Fruit fly (Drosophila melanogaster) whole organism, embryonic: ENCODE results near the gene CG31551.

ENCODE experiments used
- B-H1 ChIP-seq: fragments of 200-800 bp; sonication (Bioruptor generic); IDR thresholded peaks from 3 replicates; pipeline ENCODE4 v1.3.6; 2022; ENCODE audit warnings: missing biosample characterization, missing genetic modification characterization
- CG10654 ChIP-seq: fragments of 200-800 bp; sonication (Bioruptor generic); optimal IDR thresholded peaks from 2 replicates; lab custom pipeline; 2016; ENCODE audit warnings: missing biosample characterization, missing genetic modification characterization
- CG11723 ChIP-seq: fragments of 200-800 bp; sonication (Bioruptor generic); optimal IDR thresholded peaks from 2 replicates; lab custom pipeline; 2017; ENCODE audit warnings: missing biosample characterization, mild to moderate bottlenecking, missing genetic modification characterization
- CG12219 ChIP-seq: fragments of 200-800 bp; sonication (Bioruptor generic); optimal IDR thresholded peaks from 3 replicates; lab custom pipeline; 2018; ENCODE audit warnings: missing biosample characterization, mild to moderate bottlenecking, missing genetic modification characterization
- CG12769 ChIP-seq: fragments of 200-800 bp; sonication (Bioruptor generic); optimal IDR thresholded peaks from 2 replicates; lab custom pipeline; 2019; ENCODE audit warnings: missing biosample characterization, mild to moderate bottlenecking, missing genetic modification characterization, moderate library complexity
- CG1529 ChIP-seq: fragments of 200-800 bp; sonication (Bioruptor generic); optimal IDR thresholded peaks from 3 replicates; lab custom pipeline; 2018; ENCODE audit warnings: missing biosample characterization, missing genetic modification characterization
- CG1647 ChIP-seq: fragments of 200-800 bp; sonication (Bioruptor generic); optimal IDR thresholded peaks from 3 replicates; lab custom pipeline; 2016; ENCODE audit warnings: missing biosample characterization, missing genetic modification characterization
- CG1792 ChIP-seq: fragments of 200-800 bp; sonication (Bioruptor generic); optimal IDR thresholded peaks from 2 replicates; lab custom pipeline; 2016; ENCODE audit warnings: missing biosample characterization, missing genetic modification characterization
- CG31365 ChIP-seq: fragments of 200-800 bp; sonication (Bioruptor generic); optimal IDR thresholded peaks from 2 replicates; lab custom pipeline; 2018; ENCODE audit warnings: missing biosample characterization, mild to moderate bottlenecking, missing genetic modification characterization
- CG3281 ChIP-seq: fragments of 200-800 bp; sonication (Bioruptor generic); optimal IDR thresholded peaks from 3 replicates; lab custom pipeline; 2017; ENCODE audit warnings: missing biosample characterization, mild to moderate bottlenecking, missing genetic modification characterization
- CG3407 ChIP-seq: fragments of 200-800 bp; sonication (Bioruptor generic); optimal IDR thresholded peaks from 2 replicates; lab custom pipeline; 2018; ENCODE audit warnings: missing biosample characterization, mild to moderate bottlenecking, missing genetic modification characterization
- CG3847 ChIP-seq: fragments of 200-800 bp; sonication (Bioruptor generic); IDR thresholded peaks from 2 replicates; pipeline ENCODE4 v1.3.6; 2022; ENCODE audit warnings: missing biosample characterization, missing genetic modification characterization
- CG4404 ChIP-seq: fragments of 200-800 bp; sonication (Bioruptor generic); IDR thresholded peaks from 2 replicates; pipeline ENCODE4 v1.3.6; 2022; ENCODE audit warnings: missing biosample characterization, missing genetic modification characterization
- CG7963 ChIP-seq: fragments of 200-800 bp; sonication (Bioruptor generic); IDR thresholded peaks from 3 replicates; pipeline ENCODE4 v1.3.6; 2022; ENCODE audit warnings: missing biosample characterization, missing genetic modification characterization; ENCODE audit not compliant: partially characterized antibody
- D ChIP-seq, 2 experiments: fragments of 200-800 bp in 1 of 2; fragments of >200 bp in 1 of 2; sonication (Bioruptor generic) in 1 of 2; optimal IDR thresholded peaks; 2 replicates in 1 of 2; 3 replicates in 1 of 2; lab custom pipeline; 2017; ENCODE audit warnings: mild to moderate bottlenecking in 1 of 2, missing biosample characterization in 1 of 2, missing genetic modification characterization in 1 of 2, missing genetic modification reagents in 1 of 2
- Dbx ChIP-seq: fragments of 200-800 bp; sonication (Bioruptor generic); IDR thresholded peaks from 3 replicates; pipeline ENCODE4 v1.3.6; 2022; ENCODE audit warnings: missing biosample characterization, missing genetic modification characterization
- Ets65A ChIP-seq: fragments of 200-800 bp; sonication (Bioruptor generic); peaks from one replicate; lab custom pipeline; 2016; ENCODE audit warnings: missing biosample characterization, missing genetic modification characterization
- H15 ChIP-seq: fragments of 200-800 bp; sonication (Bioruptor generic); IDR thresholded peaks from 3 replicates; pipeline ENCODE4 v1.3.6; 2022; ENCODE audit warnings: missing biosample characterization, missing genetic modification characterization
- HmgZ ChIP-seq: fragments of 200-800 bp; sonication (Bioruptor generic); optimal IDR thresholded peaks from 2 replicates; lab custom pipeline; 2018; ENCODE audit warnings: missing biosample characterization, mild to moderate bottlenecking, missing genetic modification characterization
- Hr51 ChIP-seq, 2 experiments: fragments of 200-800 bp; sonication (Bioruptor generic); optimal IDR thresholded peaks; 2 replicates in 1 of 2; 3 replicates in 1 of 2; lab custom pipeline; 2016 to 2018; ENCODE audit warnings: missing biosample characterization in 2 of 2, missing genetic modification characterization in 2 of 2, mild to moderate bottlenecking in 1 of 2, moderate library complexity in 1 of 2
- Myb ChIP-seq: fragments of 200-800 bp; sonication (Bioruptor generic); optimal IDR thresholded peaks from 2 replicates; lab custom pipeline; 2016; ENCODE audit warnings: missing biosample characterization, missing genetic modification characterization
- NC2α ChIP-seq: fragments of 200-800 bp; sonication (Bioruptor generic); optimal IDR thresholded peaks from 2 replicates; lab custom pipeline; 2016; ENCODE audit warnings: missing biosample characterization, missing genetic modification characterization
- Nf-YC ChIP-seq: fragments of 200-800 bp; optimal IDR thresholded peaks from 3 replicates; lab custom pipeline; 2019; ENCODE audit warnings: missing biosample characterization, mild to moderate bottlenecking, missing genetic modification characterization, moderate library complexity
- Six4 ChIP-seq: fragments of 200-800 bp; sonication (Bioruptor generic); optimal IDR thresholded peaks from 2 replicates; lab custom pipeline; 2016; ENCODE audit warnings: missing biosample characterization, missing genetic modification characterization
- Sox100B ChIP-seq: fragments of 200-800 bp; sonication (Bioruptor generic); optimal IDR thresholded peaks from 3 replicates; lab custom pipeline; 2018; ENCODE audit warnings: missing biosample characterization, mild to moderate bottlenecking, missing genetic modification characterization
- ab ChIP-seq: fragments of 200-800 bp; sonication (Bioruptor generic); optimal IDR thresholded peaks from 2 replicates; lab custom pipeline; 2016; ENCODE audit warnings: missing biosample characterization, missing genetic modification characterization
- ash1 ChIP-seq: fragments of 200-800 bp; sonication (Bioruptor generic); optimal IDR thresholded peaks from 2 replicates; lab custom pipeline; 2018; ENCODE audit warnings: missing biosample characterization, mild to moderate bottlenecking, missing genetic modification characterization
- bsh ChIP-seq, 2 experiments: fragments of 200-800 bp; sonication (Bioruptor generic); optimal IDR thresholded peaks; 2 replicates each; lab custom pipeline; 2017 to 2018; ENCODE audit warnings: mild to moderate bottlenecking in 2 of 2, missing biosample characterization in 2 of 2, missing genetic modification characterization in 2 of 2, moderate library complexity in 1 of 2
- cad ChIP-seq: fragments of >200 bp; optimal IDR thresholded peaks from 2 replicates; lab custom pipeline; 2017; ENCODE audit warnings: missing biosample characterization, missing genetic modification characterization
- crol ChIP-seq: fragments of 200-800 bp; sonication (Bioruptor generic); IDR thresholded peaks from 2 replicates; pipeline ENCODE4 v1.3.6; 2022; ENCODE audit warnings: missing biosample characterization, missing genetic modification characterization
- dimm ChIP-seq: fragments of 200-800 bp; sonication (Bioruptor generic); IDR thresholded peaks from 2 replicates; pipeline ENCODE4 v1.3.6; 2022; ENCODE audit warnings: missing biosample characterization, missing genetic modification characterization
- dm ChIP-seq: fragments of 200-800 bp; sonication (Bioruptor generic); optimal IDR thresholded peaks from 3 replicates; lab custom pipeline; 2016; ENCODE audit warnings: missing biosample characterization, missing genetic modification characterization
- dysf ChIP-seq: fragments of 200-800 bp; sonication (Bioruptor generic); IDR thresholded peaks from 3 replicates; pipeline ENCODE4 v1.3.6; 2022; ENCODE audit warnings: missing biosample characterization, missing genetic modification characterization
- gcm ChIP-seq: fragments of 200-800 bp; sonication (Bioruptor generic); optimal IDR thresholded peaks from 2 replicates; lab custom pipeline; 2019; ENCODE audit warnings: missing biosample characterization, mild to moderate bottlenecking, missing genetic modification characterization, moderate library complexity
- gcm2 ChIP-seq: fragments of 200-800 bp; sonication (Bioruptor generic); optimal IDR thresholded peaks from 2 replicates; lab custom pipeline; 2016; ENCODE audit warnings: missing biosample characterization, missing genetic modification characterization
- gro ChIP-seq: fragments of 200-800 bp; sonication (Bioruptor generic); optimal IDR thresholded peaks from 2 replicates; lab custom pipeline; 2016; ENCODE audit warnings: missing biosample characterization, missing genetic modification characterization
- hkb ChIP-seq, 2 experiments: fragments of 200-800 bp in 1 of 2; fragments of >200 bp in 1 of 2; sonication (Bioruptor generic) in 1 of 2; IDR thresholded peaks in 1 of 2; optimal IDR thresholded peaks in 1 of 2; 2 replicates each; pipeline versions ENCODE4 v1.3.6 to Lab custom; 2017 to 2022; ENCODE audit warnings: missing biosample characterization in 1 of 2, missing genetic modification characterization in 1 of 2
- jumu ChIP-seq: fragments of 200-800 bp; sonication (Bioruptor generic); optimal IDR thresholded peaks from 3 replicates; lab custom pipeline; 2016; ENCODE audit warnings: missing biosample characterization, missing genetic modification characterization
- mam ChIP-seq: fragments of 200-800 bp; sonication (Bioruptor generic); optimal IDR thresholded peaks from 3 replicates; lab custom pipeline; 2016; ENCODE audit warnings: missing biosample characterization, missing genetic modification characterization
- nmo ChIP-seq: fragments of 200-800 bp; sonication (Bioruptor generic); optimal IDR thresholded peaks from 2 replicates; lab custom pipeline; 2018; ENCODE audit warnings: missing biosample characterization, mild to moderate bottlenecking, missing genetic modification characterization, moderate library complexity
- pum ChIP-seq: fragments of 200-800 bp; sonication (Bioruptor generic); optimal IDR thresholded peaks from 2 replicates; lab custom pipeline; 2016; ENCODE audit warnings: missing biosample characterization, missing genetic modification characterization
- seq ChIP-seq: fragments of 200-800 bp; sonication (Bioruptor generic); IDR thresholded peaks from 2 replicates; pipeline ENCODE4 v1.3.6; 2022; ENCODE audit warnings: missing biosample characterization, missing genetic modification characterization
- sima ChIP-seq: fragments of 200-800 bp; sonication (Bioruptor generic); optimal IDR thresholded peaks from 2 replicates; lab custom pipeline; 2016; ENCODE audit warnings: missing biosample characterization, missing genetic modification characterization
- sr ChIP-seq: fragments of 200-800 bp; sonication (Bioruptor generic); IDR thresholded peaks from 3 replicates; pipeline ENCODE4 v1.3.6; 2022; ENCODE audit warnings: missing biosample characterization, missing genetic modification characterization
- tgo ChIP-seq: fragments of 200-800 bp; sonication (Bioruptor generic); IDR thresholded peaks from 3 replicates; pipeline ENCODE4 v1.3.6; 2022; ENCODE audit warnings: missing biosample characterization, missing genetic modification characterization
- tll ChIP-seq, 2 experiments: fragments of 200-800 bp in 1 of 2; fragments of >200 bp in 1 of 2; sonication (Bioruptor generic) in 1 of 2; optimal IDR thresholded peaks; 2 replicates each; lab custom pipeline; 2017 to 2019; ENCODE audit warnings: missing biosample characterization in 2 of 2, missing genetic modification characterization in 2 of 2, mild to moderate bottlenecking in 1 of 2, moderate library complexity in 1 of 2
- twi ChIP-seq: fragments of 200-800 bp; optimal IDR thresholded peaks from 2 replicates; lab custom pipeline; 2019; ENCODE audit warnings: missing biosample characterization, mild to moderate bottlenecking, missing genetic modification characterization, moderate library complexity
- vvl ChIP-seq: fragments of 200-800 bp; sonication (Bioruptor generic); IDR thresholded peaks from 2 replicates; pipeline ENCODE4 v1.3.6; 2022; ENCODE audit warnings: missing biosample characterization, missing genetic modification characterization
- wek ChIP-seq: fragments of 200-800 bp; sonication (Bioruptor generic); optimal IDR thresholded peaks from 3 replicates; lab custom pipeline; 2018; ENCODE audit warnings: missing biosample characterization, mild to moderate bottlenecking, missing genetic modification characterization, moderate library complexity

CG31551 gene

dm6 chr3R:5620387-5620956 lies 7.2 kb upstream of the CG31551 start (continued):
- TF ChIP-seq CG12769 = peak; percentile 71
- TF ChIP-seq CG12219 = peak; percentile 61
- TF ChIP-seq gcm2 (GFP tag; lab: Kevin White, UChicago) = peak; percentile 64
- TF ChIP-seq dm (GFP tag; lab: Kevin White, UChicago) = peak; percentile 46
- no peak for TF ChIP-seq cad (GFP tag; lab: Kevin White, UChicago)
- TF ChIP-seq Hr51 (GFP tag; optimal IDR thresholded peaks at IDR 0.05; lab: Kevin White, UChicago) = peak in 1 of 2 experiments; percentile 70
- TF ChIP-seq crol (GFP tag; lab: Robert Waterston, UW) = peak; percentile 82
- TF ChIP-seq sr (GFP tag; lab: Robert Waterston, UW) = no peak
- no peak for TF ChIP-seq ash1 (GFP tag; lab: Kevin White, UChicago)
- TF ChIP-seq D (optimal IDR thresholded peaks at IDR 0.05; lab: Kevin White, UChicago) = no peak
- peak; percentile 71 for TF ChIP-seq D (GFP tag; optimal IDR thresholded peaks at IDR 0.05; lab: Kevin White, UChicago)
- TF ChIP-seq CG4404 (GFP tag; lab: Robert Waterston, UW) = peak; percentile 39; the same call in 1 of the 2 replicates
- peak; percentile 40 for TF ChIP-seq CG1792 (GFP tag; lab: Kevin White, UChicago)
- TF ChIP-seq Ets65A (GFP tag; lab: Kevin White, UChicago) = peak; percentile 97
- no peak for TF ChIP-seq CG7963 (GFP tag; lab: Robert Waterston, UW)
- no peak for TF ChIP-seq CG31365 (tag; lab: Kevin White, UChicago)
- TF ChIP-seq Dbx (GFP tag; lab: Robert Waterston, UW) = 0 out of 3 replicates have a peak, but pooled peaks have one; percentile 16
- TF ChIP-seq CG10654 (GFP tag; lab: Kevin White, UChicago) = peak; percentile 40
- peak in 1 of 2 experiments; percentile 65 for TF ChIP-seq bsh (GFP tag; optimal IDR thresholded peaks at IDR 0.05; lab: Kevin White, UChicago)
- TF ChIP-seq vvl (GFP tag; lab: Robert Waterston, UW) = peak; percentile 81
- TF ChIP-seq gcm (GFP tag; lab: Kevin White, UChicago) = peak; percentile 38
- peak; percentile 68 for TF ChIP-seq dimm
- peak; percentile 38 for TF ChIP-seq Six4 (GFP tag; lab: Kevin White, UChicago)
- no peak for TF ChIP-seq tll (GFP tag; optimal IDR thresholded peaks at IDR 0.05; lab: Kevin White, UChicago)
- peak; percentile 18 for TF ChIP-seq CG1647 (GFP tag; lab: Kevin White, UChicago)
- TF ChIP-seq gro (GFP tag; lab: Kevin White, UChicago) = peak; percentile 57
- TF ChIP-seq jumu (GFP tag; lab: Kevin White, UChicago) = peak; percentile 63
- peak; percentile 36 for TF ChIP-seq twi (tag; lab: Kevin White, UChicago)
- TF ChIP-seq Nf-YC (tag; lab: Kevin White, UChicago) = peak; percentile 31
- TF ChIP-seq H15 = peak; percentile 24; the same call in 1 of the 3 replicates
- TF ChIP-seq ab (GFP tag; lab: Kevin White, UChicago) = peak; percentile 48
- TF ChIP-seq Myb (GFP tag; lab: Kevin White, UChicago) = peak; percentile 53
- TF ChIP-seq mam (GFP tag; lab: Kevin White, UChicago) = peak; percentile 60
- TF ChIP-seq hkb (optimal IDR thresholded peaks at IDR 0.05; lab: Kevin White, UChicago) = no peak
- TF ChIP-seq hkb (GFP tag; IDR thresholded peaks at IDR 0.05; lab: Robert Waterston, UW) = peak; percentile 71
- TF ChIP-seq CG11723 (GFP tag; lab: Kevin White, UChicago) = peak; percentile 48
- TF ChIP-seq B-H1 (GFP tag; lab: Robert Waterston, UW) = peak; percentile 33; the same call in 2 of the 3 replicates
- TF ChIP-seq CG3407 (GFP tag; lab: Kevin White, UChicago) = peak; percentile 38
- no peak for TF ChIP-seq sima (GFP tag; lab: Kevin White, UChicago)
- peak; percentile 55 for TF ChIP-seq tgo (GFP tag; lab: Robert Waterston, UW)
- no peak for TF ChIP-seq seq
- peak; percentile 65 for TF ChIP-seq pum (GFP tag; lab: Kevin White, UChicago)
- TF ChIP-seq HmgZ = peak; percentile 7
- peak; percentile 29 for TF ChIP-seq wek (GFP tag; lab: Kevin White, UChicago)
- TF ChIP-seq nmo (GFP tag; lab: Kevin White, UChicago) = peak; percentile 76
- no peak for TF ChIP-seq NC2α (GFP tag; lab: Kevin White, UChicago)
- TF ChIP-seq Sox100B (GFP tag; lab: Kevin White, UChicago) = peak; percentile 72
- TF ChIP-seq dysf (GFP tag; lab: Robert Waterston, UW) = peak; percentile 70
- TF ChIP-seq CG1529 = peak; percentile 42
- peak; percentile 48; the same call in 1 of the 2 replicates for TF ChIP-seq CG3847
- TF ChIP-seq CG3281 (GFP tag; lab: Kevin White, UChicago) = peak; percentile 3
